Worm (Caenorhabditis elegans) whole organism, L1 larva: ENCODE measurements around the gene pnn-1.

Experiments
- alr-1 ChIP-seq: fragments of 200-800 bp; sonication (Bioruptor generic); optimal IDR thresholded peaks from 2 replicates; lab custom pipeline; 2018; ENCODE audit warnings: borderline replicate concordance, mild to moderate bottlenecking, missing genetic modification characterization, missing compliant biosample characterization
- ces-1 ChIP-seq: fragments of 150-350 bp; optimal IDR thresholded peaks from 2 replicates; lab custom pipeline; 2014; ENCODE audit warnings: missing biosample characterization, missing genetic modification reagents, missing genetic modification characterization
- dpl-1 ChIP-seq, 3 experiments: fragments of 150-350 bp in 2 of 3; sonication (generic microtip) in 1 of 3; optimal IDR thresholded peaks; 2 replicates each; lab custom pipeline; 2014 to 2017; ENCODE audit warnings: missing biosample characterization in 3 of 3, missing genetic modification characterization in 3 of 3, missing genetic modification reagents in 3 of 3
- dsc-1 ChIP-seq: sonication (generic microtip); optimal IDR thresholded peaks from 2 replicates; lab custom pipeline; 2016; ENCODE audit warnings: mild to moderate bottlenecking, missing genetic modification characterization, missing compliant biosample characterization
- elt-2 ChIP-seq: sonication (generic microtip); optimal IDR thresholded peaks from 2 replicates; lab custom pipeline; 2016; ENCODE audit warnings: missing genetic modification characterization, mild to moderate bottlenecking, inconsistent platforms, missing compliant biosample characterization, missing genetic modification reagents
- elt-3 ChIP-seq, 6 experiments: fragments of 150-350 bp in 1 of 6; sonication (generic microtip); optimal IDR thresholded peaks; 2 replicates each; lab custom pipeline; 2017 to 2018; ENCODE audit warnings: missing biosample characterization in 6 of 6, missing genetic modification characterization in 6 of 6, inconsistent platforms in 1 of 6
- lin-15B ChIP-seq: fragments of 150-350 bp; sonication (generic microtip); optimal IDR thresholded peaks from 3 replicates; lab custom pipeline; 2014; ENCODE audit warnings: missing biosample characterization, missing genetic modification characterization
- lsy-2 ChIP-seq, 2 experiments: fragments of 150-350 bp; optimal IDR thresholded peaks; 2 replicates each; lab custom pipeline; 2014; ENCODE audit warnings: missing biosample characterization in 2 of 2, missing genetic modification characterization in 2 of 2
- nhr-12 ChIP-seq: sonication (generic microtip); optimal IDR thresholded peaks from 2 replicates; lab custom pipeline; 2017; ENCODE audit warnings: missing biosample characterization, missing genetic modification characterization
- nhr-19 ChIP-seq: fragments of 200-800 bp; sonication (Bioruptor generic); conservative IDR thresholded peaks from 2 replicates; pipeline ENCODE4 v1.3.6; 2022; ENCODE audit warnings: missing genetic modification characterization, missing compliant biosample characterization
- nhr-77 ChIP-seq: fragments of 150-350 bp; optimal IDR thresholded peaks from 2 replicates; lab custom pipeline; 2014; ENCODE audit warnings: missing biosample characterization, missing genetic modification characterization
- snpc-4 ChIP-seq: fragments of 150-350 bp; optimal IDR thresholded peaks from 2 replicates; lab custom pipeline; 2014; ENCODE audit warnings: missing biosample characterization, missing genetic modification characterization
- sptf-1 ChIP-seq: fragments of 150-350 bp; optimal IDR thresholded peaks from 2 replicates; lab custom pipeline; 2014; ENCODE audit warnings: missing biosample characterization, missing genetic modification characterization
- unc-130 ChIP-seq: fragments of 150-350 bp; optimal IDR thresholded peaks from 2 replicates; lab custom pipeline; 2017; ENCODE audit warnings: missing biosample characterization, missing genetic modification characterization, inconsistent platforms

- no peak for TF ChIP-seq dsc-1
- TF ChIP-seq nhr-12 (tag; lab: Kevin White, UChicago): no peak
- no peak for TF ChIP-seq nhr-77 (tag; lab: Kevin White, UChicago)
- TF ChIP-seq nhr-19 (GFP tag; lab: Robert Waterston, UW): no peak
- no peak for TF ChIP-seq dpl-1 (GFP tag; optimal IDR thresholded peaks at IDR 0.05; lab: Kevin White, UChicago)
- no peak for TF ChIP-seq alr-1 (tag; lab: Kevin White, UChicago)
- no peak for TF ChIP-seq lin-15B (tag; lab: Kevin White, UChicago)
- TF ChIP-seq ces-1: no peak
- TF ChIP-seq snpc-4 (tag; lab: Kevin White, UChicago): no peak
- no peak for TF ChIP-seq lsy-2 (tag; optimal IDR thresholded peaks at IDR 0.05; lab: Kevin White, UChicago)
- TF ChIP-seq unc-130 (tag; lab: Kevin White, UChicago): no peak
- TF ChIP-seq elt-3 (tag; optimal IDR thresholded peaks at IDR 0.05; lab: Kevin White, UChicago): no peak
- TF ChIP-seq elt-2 (tag; lab: Kevin White, UChicago): no peak
- no peak for TF ChIP-seq sptf-1 (tag; lab: Kevin White, UChicago)
Observed at ce11 chrV:13018761-13019160, 47.9 kb downstream of the pnn-1 start, which contains the start of gene fmi-1.
